Fruit fly (Drosophila melanogaster) whole organism, prepupa: Measurements from ENCODE around the gene CG17806.

Experiments
- CG10631 ChIP-seq: fragments of 200-800 bp; sonication (Bioruptor generic); optimal IDR thresholded peaks from 2 replicates; lab custom pipeline; 2016; ENCODE audit warnings: missing biosample characterization, missing genetic modification characterization
- CG10669 ChIP-seq: fragments of 200-800 bp; sonication (Bioruptor generic); optimal IDR thresholded peaks from 3 replicates; lab custom pipeline; 2018; ENCODE audit warnings: missing biosample characterization, mild to moderate bottlenecking, missing genetic modification characterization, moderate library complexity
- CG11762 ChIP-seq: fragments of 200-800 bp; sonication (Bioruptor generic); optimal IDR thresholded peaks from 3 replicates; lab custom pipeline; 2016; ENCODE audit warnings: missing biosample characterization, missing genetic modification characterization; ENCODE audit not compliant: insufficient read depth
- CG11902 ChIP-seq: fragments of 200-800 bp; sonication (Bioruptor generic); optimal IDR thresholded peaks from 3 replicates; lab custom pipeline; 2016; ENCODE audit warnings: missing biosample characterization, missing genetic modification characterization
- CG15336 ChIP-seq: fragments of 200-800 bp; sonication (Bioruptor generic); IDR thresholded peaks from 2 replicates; pipeline ENCODE4 v1.3.6; 2022; ENCODE audit warnings: missing biosample characterization, missing genetic modification characterization
- CG16779 ChIP-seq: fragments of 200-800 bp; sonication (Bioruptor generic); optimal IDR thresholded peaks from 3 replicates; lab custom pipeline; 2017; ENCODE audit warnings: missing biosample characterization, mild to moderate bottlenecking, missing genetic modification characterization
- CG3032 ChIP-seq: fragments of 200-800 bp; optimal IDR thresholded peaks from 2 replicates; lab custom pipeline; 2019; ENCODE audit warnings: missing biosample characterization, mild to moderate bottlenecking, missing genetic modification characterization, moderate library complexity
- CG32006 ChIP-seq: fragments of 200-800 bp; sonication (Bioruptor generic); optimal IDR thresholded peaks from 3 replicates; lab custom pipeline; 2017; ENCODE audit warnings: missing biosample characterization, mild to moderate bottlenecking, missing genetic modification characterization
- CG34406 ChIP-seq: fragments of 200-800 bp; sonication (Bioruptor generic); optimal IDR thresholded peaks from 3 replicates; lab custom pipeline; 2016; ENCODE audit warnings: missing biosample characterization, missing genetic modification characterization
- CG3919 ChIP-seq: fragments of 200-800 bp; sonication (Bioruptor generic); optimal IDR thresholded peaks from 3 replicates; lab custom pipeline; 2016; ENCODE audit warnings: missing biosample characterization, missing genetic modification characterization
- CG4318 ChIP-seq: fragments of 200-800 bp; sonication (Bioruptor generic); optimal IDR thresholded peaks from 3 replicates; lab custom pipeline; 2017; ENCODE audit warnings: missing biosample characterization, mild to moderate bottlenecking, missing genetic modification characterization
- CG6163 ChIP-seq: fragments of 200-800 bp; sonication (Bioruptor generic); IDR thresholded peaks from 3 replicates; pipeline ENCODE4 v1.3.6; 2022; ENCODE audit warnings: missing biosample characterization, missing genetic modification characterization
- CG6276 ChIP-seq: fragments of 200-800 bp; sonication (Bioruptor generic); optimal IDR thresholded peaks from 2 replicates; lab custom pipeline; 2017; ENCODE audit warnings: missing biosample characterization, mild to moderate bottlenecking, missing genetic modification characterization
- CG6808 ChIP-seq: fragments of 200-800 bp; sonication (Bioruptor generic); optimal IDR thresholded peaks from 3 replicates; lab custom pipeline; 2017; ENCODE audit warnings: missing biosample characterization, missing genetic modification characterization, mild to moderate bottlenecking, moderate library complexity, missing genetic modification reagents
- CG6854 ChIP-seq: fragments of 200-800 bp; sonication (Bioruptor generic); optimal IDR thresholded peaks from 2 replicates; lab custom pipeline; 2017; ENCODE audit warnings: missing biosample characterization, mild to moderate bottlenecking, missing genetic modification characterization
- CG7368 ChIP-seq: fragments of 200-800 bp; sonication (Bioruptor generic); optimal IDR thresholded peaks from 3 replicates; lab custom pipeline; 2016; ENCODE audit warnings: missing biosample characterization, missing genetic modification characterization
- CG8119 ChIP-seq: fragments of 200-800 bp; sonication (Bioruptor generic); IDR thresholded peaks from 3 replicates; pipeline ENCODE4 v1.3.6; 2022; ENCODE audit warnings: missing biosample characterization, missing genetic modification characterization
- CG8319 ChIP-seq: fragments of 200-800 bp; sonication (Bioruptor generic); optimal IDR thresholded peaks from 3 replicates; lab custom pipeline; 2016; ENCODE audit warnings: missing biosample characterization, missing genetic modification characterization
- CG8632 ChIP-seq: fragments of 200-800 bp; sonication (Bioruptor generic); optimal IDR thresholded peaks from 3 replicates; lab custom pipeline; 2016; ENCODE audit warnings: missing biosample characterization, missing genetic modification characterization
- CG9139 ChIP-seq: fragments of 200-800 bp; sonication (Bioruptor generic); optimal IDR thresholded peaks from 3 replicates; lab custom pipeline; 2017; ENCODE audit warnings: missing biosample characterization, mild to moderate bottlenecking, missing genetic modification characterization
- Eip75B ChIP-seq: fragments of 200-800 bp; sonication (Bioruptor generic); optimal IDR thresholded peaks from 3 replicates; lab custom pipeline; 2016; ENCODE audit warnings: missing biosample characterization, missing genetic modification characterization
- Eip78C ChIP-seq: fragments of 200-800 bp; sonication (Bioruptor generic); peaks from one replicate; lab custom pipeline; 2016; ENCODE audit warnings: missing biosample characterization, missing genetic modification characterization
- Ets21C ChIP-seq: fragments of 200-800 bp; sonication (Bioruptor generic); optimal IDR thresholded peaks from 3 replicates; lab custom pipeline; 2016; ENCODE audit warnings: missing biosample characterization, missing genetic modification characterization
- Ets96B ChIP-seq: fragments of 200-800 bp; optimal IDR thresholded peaks from 2 replicates; lab custom pipeline; 2019; ENCODE audit warnings: missing biosample characterization, mild to moderate bottlenecking, missing genetic modification characterization, moderate library complexity
- Gug ChIP-seq: fragments of 200-800 bp; sonication (Bioruptor generic); IDR thresholded peaks from 2 replicates; pipeline ENCODE4 v1.3.6; 2022; ENCODE audit warnings: missing biosample characterization, missing genetic modification characterization
- Hr38 ChIP-seq: sonication (Bioruptor generic); optimal IDR thresholded peaks from 2 replicates; lab custom pipeline; 2016; ENCODE audit warnings: missing biosample characterization, missing genetic modification characterization
- Hr39 ChIP-seq: fragments of 200-800 bp; sonication (Bioruptor generic); optimal IDR thresholded peaks from 2 replicates; lab custom pipeline; 2016; ENCODE audit warnings: missing biosample characterization, missing genetic modification characterization
- Hr4 ChIP-seq: fragments of 200-800 bp; sonication (Bioruptor generic); optimal IDR thresholded peaks from 3 replicates; lab custom pipeline; 2016; ENCODE audit warnings: missing biosample characterization, missing genetic modification characterization
- Lpt ChIP-seq: fragments of 200-800 bp; sonication (Bioruptor generic); optimal IDR thresholded peaks from 3 replicates; lab custom pipeline; 2016; ENCODE audit warnings: missing biosample characterization, missing genetic modification characterization
- Met ChIP-seq: fragments of 200-800 bp; sonication (Bioruptor generic); optimal IDR thresholded peaks from 3 replicates; lab custom pipeline; 2016; ENCODE audit warnings: missing biosample characterization, missing genetic modification characterization
- OdsH ChIP-seq: fragments of 200-800 bp; sonication (Bioruptor generic); optimal IDR thresholded peaks from 3 replicates; lab custom pipeline; 2016; ENCODE audit warnings: missing biosample characterization, missing genetic modification characterization
- Smox ChIP-seq: fragments of 200-800 bp; sonication (Bioruptor generic); optimal IDR thresholded peaks from 3 replicates; lab custom pipeline; 2016; ENCODE audit warnings: missing biosample characterization, missing genetic modification characterization
- Sox102F ChIP-seq: fragments of 200-800 bp; sonication (Bioruptor generic); optimal IDR thresholded peaks from 2 replicates; lab custom pipeline; 2016; ENCODE audit warnings: missing biosample characterization, mild to moderate bottlenecking, missing genetic modification characterization
- achi ChIP-seq: fragments of 200-800 bp; sonication (Bioruptor generic); optimal IDR thresholded peaks from 3 replicates; lab custom pipeline; 2016; ENCODE audit warnings: missing biosample characterization, missing genetic modification characterization
- cyc ChIP-seq: fragments of 200-800 bp; sonication (Bioruptor generic); optimal IDR thresholded peaks from 3 replicates; lab custom pipeline; 2016; ENCODE audit warnings: missing biosample characterization, missing genetic modification characterization
- dac ChIP-seq: fragments of 200-800 bp; sonication (Bioruptor generic); optimal IDR thresholded peaks from 2 replicates; lab custom pipeline; 2017; ENCODE audit warnings: missing biosample characterization, mild to moderate bottlenecking, missing genetic modification characterization
- dsx ChIP-seq: fragments of 200-800 bp; optimal IDR thresholded peaks from 3 replicates; lab custom pipeline; 2019; ENCODE audit warnings: missing biosample characterization, mild to moderate bottlenecking, missing genetic modification characterization, moderate library complexity; ENCODE audit not compliant: poor library complexity, severe bottlenecking
- eg ChIP-seq: fragments of 200-800 bp; sonication (Bioruptor generic); IDR thresholded peaks from 3 replicates; pipeline ENCODE4 v1.3.6; 2022; ENCODE audit warnings: missing biosample characterization, missing genetic modification characterization
- esn ChIP-seq: fragments of 200-800 bp; sonication (Bioruptor generic); optimal IDR thresholded peaks from 2 replicates; lab custom pipeline; 2016; ENCODE audit warnings: missing biosample characterization, mild to moderate bottlenecking, missing genetic modification characterization, moderate library complexity
- fd85E ChIP-seq: fragments of 200-800 bp; sonication (Bioruptor generic); optimal IDR thresholded peaks from 3 replicates; lab custom pipeline; 2016; ENCODE audit warnings: missing biosample characterization, missing genetic modification characterization
- fkh ChIP-seq: fragments of 200-800 bp; sonication (Bioruptor generic); optimal IDR thresholded peaks from 3 replicates; lab custom pipeline; 2017; ENCODE audit warnings: missing biosample characterization, mild to moderate bottlenecking, missing genetic modification characterization, moderate library complexity
- lz ChIP-seq: fragments of 200-800 bp; sonication (Bioruptor generic); optimal IDR thresholded peaks from 3 replicates; lab custom pipeline; 2016; ENCODE audit warnings: missing biosample characterization, missing genetic modification characterization
- pdm3 ChIP-seq: fragments of 200-800 bp; sonication (Bioruptor generic); optimal IDR thresholded peaks from 3 replicates; lab custom pipeline; 2016; ENCODE audit warnings: missing biosample characterization, missing genetic modification characterization
- salr ChIP-seq, 2 experiments: fragments of 200-800 bp; sonication (Bioruptor generic); optimal IDR thresholded peaks; 3 replicates each; lab custom pipeline; 2016 to 2018; ENCODE audit warnings: missing biosample characterization in 2 of 2, missing genetic modification characterization in 2 of 2, mild to moderate bottlenecking in 1 of 2
- spab ChIP-seq: fragments of 200-800 bp; sonication (Bioruptor generic); optimal IDR thresholded peaks from 2 replicates; lab custom pipeline; 2017; ENCODE audit warnings: missing biosample characterization, mild to moderate bottlenecking, missing genetic modification characterization, missing genetic modification reagents
- svp ChIP-seq: fragments of 200-800 bp; sonication (Bioruptor generic); peaks from one replicate; lab custom pipeline; 2016; ENCODE audit warnings: missing biosample characterization, missing genetic modification characterization
- vri ChIP-seq: fragments of 200-800 bp; sonication (Bioruptor generic); optimal IDR thresholded peaks from 3 replicates; lab custom pipeline; 2016; ENCODE audit warnings: missing biosample characterization, mild to moderate bottlenecking, missing genetic modification characterization

Gene CG17806

dm6 chr3R:17789937-17790336 is 13.1 kb downstream of the CG17806 start:
- TF ChIP-seq Met (peak; percentile 4), CG6854 (no peak), spab (GFP tag; lab: Kevin White, UChicago) (no peak), Hr4 (peak; percentile 47), CG15336 (GFP tag; lab: Robert Waterston, UW) (peak; percentile 33; the same call in 1 of the 2 replicates), CG32006 (peak; percentile 58), svp (peak; percentile 74), CG4318 (GFP tag; lab: Kevin White, UChicago) (peak; percentile 4), CG6276 (peak; percentile 30), achi (GFP tag; lab: Kevin White, UChicago) (peak; percentile 3), eg (0 out of 3 replicates have a peak, but pooled peaks have one; percentile 12), salr (GFP tag; optimal IDR thresholded peaks at IDR 0.05; lab: Kevin White, UChicago) (peak in 1 of 2 experiments; percentile 22), Eip75B (GFP tag; lab: Kevin White, UChicago) (peak; percentile 4), CG3919 (no peak), CG10631 (GFP tag; lab: Kevin White, UChicago) (peak; percentile 8), Eip78C (peak; percentile 67), Hr39 (no peak)
- TF ChIP-seq, all 60 proteins: peak for 13

dm6 chr3R:17787780-17788179 is 15.3 kb downstream of the CG17806 start:
- TF ChIP-seq Ets96B (tag; lab: Kevin White, UChicago), result no peak
- peak; percentile 45 for TF ChIP-seq CG32006
- peak; percentile 45 for TF ChIP-seq Eip78C
- TF ChIP-seq CG11762 (GFP tag; lab: Kevin White, UChicago), result no peak
- no peak for TF ChIP-seq CG10669 (GFP tag; lab: Kevin White, UChicago)
- no peak for TF ChIP-seq Hr4
- TF ChIP-seq CG15336 (GFP tag; lab: Robert Waterston, UW), result peak; percentile 50; the same call in 1 of the 2 replicates
- 0 out of 3 replicates have a peak, but pooled peaks have one; percentile 34 for TF ChIP-seq CG8119 (GFP tag; lab: Robert Waterston, UW)
- TF ChIP-seq eg, result peak; percentile 38; the same call in 1 of the 3 replicates
- TF ChIP-seq CG6276, result peak; percentile 13
- no peak for TF ChIP-seq Ets21C (GFP tag; lab: Kevin White, UChicago)

DNA sequence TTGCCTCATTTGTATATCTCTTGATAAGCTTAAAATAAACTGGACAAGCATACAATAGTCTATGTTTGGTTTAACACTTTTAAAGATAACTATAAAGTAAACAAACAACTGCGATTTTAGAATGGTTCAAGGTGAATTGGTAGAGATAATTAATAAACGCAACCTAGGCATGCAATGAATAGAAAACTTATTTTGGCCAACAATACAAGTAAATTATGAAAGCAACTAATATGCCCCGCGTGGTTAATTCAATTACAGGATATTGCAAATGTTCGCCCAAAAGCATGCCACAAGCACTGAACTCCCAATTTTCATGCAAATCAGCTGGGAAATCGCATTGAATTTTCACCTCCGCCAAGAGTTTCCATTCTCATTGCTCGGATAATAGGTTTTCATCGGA is 18.9 kb downstream of the CG17806 start:
- TF ChIP-seq CG6163 (no peak), CG8319 (GFP tag; lab: Kevin White, UChicago) (no peak), Gug (GFP tag; lab: Robert Waterston, UW) (no peak), Hr4 (peak; percentile 28), CG6854 (no peak), CG11762 (GFP tag; lab: Kevin White, UChicago) (no peak), Sox102F (GFP tag; lab: Kevin White, UChicago) (no peak), vri (GFP tag; lab: Kevin White, UChicago) (no peak), CG8632 (GFP tag; lab: Kevin White, UChicago) (no peak), CG16779 (no peak), pdm3 (GFP tag; lab: Kevin White, UChicago) (no peak), esn (GFP tag; lab: Kevin White, UChicago) (no peak), lz (GFP tag; lab: Kevin White, UChicago) (no peak), Hr39 (no peak), CG7368 (no peak), Hr38 (GFP tag; lab: Kevin White, UChicago) (no peak), OdsH (no peak), Eip75B (GFP tag; lab: Kevin White, UChicago) (no peak), dsx (GFP tag; lab: Kevin White, UChicago) (no peak), CG8119 (GFP tag; lab: Robert Waterston, UW) (0 out of 3 replicates have a peak, but pooled peaks have one; percentile 19), fkh (GFP tag; lab: Kevin White, UChicago) (no peak), CG11902 (no peak), CG6808 (GFP tag; lab: Kevin White, UChicago) (no peak), Smox (no peak), Eip78C (peak; percentile 52), CG10669 (GFP tag; lab: Kevin White, UChicago) (no peak), eg (peak; percentile 56; the same call in 2 of the 3 replicates), Ets96B (tag; lab: Kevin White, UChicago) (no peak), CG34406 (GFP tag; lab: Kevin White, UChicago) (no peak), CG3032 (tag; lab: Kevin White, UChicago) (no peak), fd85E (GFP tag; lab: Kevin White, UChicago) (no peak), CG9139 (GFP tag; lab: Kevin White, UChicago) (no peak), achi (GFP tag; lab: Kevin White, UChicago) (no peak), dac (GFP tag; lab: Kevin White, UChicago) (no peak), Lpt (no peak), cyc (no peak)
